Worm (Caenorhabditis elegans) whole organism, mixed stage, embryonic: ENCODE data around the gene Y51H7C.8.

Source experiments
- M03D4.4 ChIP-seq: sonication (generic microtip); optimal IDR thresholded peaks from 2 replicates; lab custom pipeline; 2017; ENCODE audit warnings: mild to moderate bottlenecking, missing genetic modification characterization, missing compliant biosample characterization
- bed-3 ChIP-seq: fragments of 200-800 bp; sonication (Bioruptor generic); optimal IDR thresholded peaks from 3 replicates; lab custom pipeline; 2018; ENCODE audit warnings: mild to moderate bottlenecking, missing genetic modification characterization, moderate library complexity, missing compliant biosample characterization
- blmp-1 ChIP-seq: fragments of 150-350 bp; optimal IDR thresholded peaks from 2 replicates; lab custom pipeline; 2014; ENCODE audit warnings: missing biosample characterization, missing genetic modification characterization
- ceh-39 ChIP-seq: fragments of 150-350 bp; optimal IDR thresholded peaks from 2 replicates; lab custom pipeline; 2014; ENCODE audit warnings: missing biosample characterization, missing genetic modification characterization
- ceh-83 ChIP-seq: fragments of 200-800 bp; sonication (Bioruptor generic); optimal IDR thresholded peaks from 2 replicates; lab custom pipeline; 2018; ENCODE audit warnings: mild to moderate bottlenecking, missing genetic modification characterization, missing compliant biosample characterization
- ces-1 ChIP-seq: fragments of 150-350 bp; optimal IDR thresholded peaks from 2 replicates; lab custom pipeline; 2014; ENCODE audit warnings: missing biosample characterization, missing genetic modification reagents, missing genetic modification characterization
- cnd-1 ChIP-seq: fragments of 200-800 bp; sonication (Bioruptor generic); optimal IDR thresholded peaks from 2 replicates; lab custom pipeline; 2018; ENCODE audit warnings: mild to moderate bottlenecking, missing genetic modification characterization, missing compliant biosample characterization
- drap-1 ChIP-seq: fragments of 200-800 bp; sonication (Bioruptor generic); optimal IDR thresholded peaks from 3 replicates; lab custom pipeline; 2018; ENCODE audit warnings: mild to moderate bottlenecking, missing genetic modification characterization, missing compliant biosample characterization
- elt-1 ChIP-seq: sonication (generic microtip); optimal IDR thresholded peaks from 2 replicates; lab custom pipeline; 2017; ENCODE audit warnings: missing genetic modification characterization, mild to moderate bottlenecking, missing compliant biosample characterization, antibody characterized with exemption, moderate library complexity, borderline replicate concordance; ENCODE audit not compliant: insufficient read depth
- elt-3 ChIP-seq: fragments of 150-350 bp; optimal IDR thresholded peaks from 2 replicates; lab custom pipeline; 2014; ENCODE audit warnings: missing biosample characterization, missing genetic modification characterization
- flh-1 ChIP-seq: fragments of 200-800 bp; sonication (Bioruptor generic); optimal IDR thresholded peaks from 2 replicates; lab custom pipeline; 2018; ENCODE audit warnings: mild to moderate bottlenecking, missing genetic modification characterization, moderate library complexity, missing compliant biosample characterization
- ham-2 ChIP-seq: fragments of 200-800 bp; sonication (Bioruptor generic); optimal IDR thresholded peaks from 2 replicates; lab custom pipeline; 2018; ENCODE audit warnings: mild to moderate bottlenecking, missing genetic modification characterization, missing compliant biosample characterization
- hlh-1 ChIP-seq: fragments of 150-350 bp; optimal IDR thresholded peaks from 2 replicates; lab custom pipeline; 2014; ENCODE audit warnings: missing biosample characterization, missing genetic modification reagents, missing genetic modification characterization
- lin-13 ChIP-seq: fragments of 150-350 bp; optimal IDR thresholded peaks from 2 replicates; lab custom pipeline; 2014; ENCODE audit warnings: missing biosample characterization, missing genetic modification characterization
- lsy-2 ChIP-seq: fragments of 150-350 bp; optimal IDR thresholded peaks from 2 replicates; lab custom pipeline; 2014; ENCODE audit warnings: missing biosample characterization, missing genetic modification characterization
- mep-1 ChIP-seq: fragments of 150-350 bp; optimal IDR thresholded peaks from 2 replicates; lab custom pipeline; 2017; ENCODE audit warnings: missing biosample characterization, missing genetic modification reagents, missing genetic modification characterization, inconsistent platforms
- mls-2 ChIP-seq: sonication (generic microtip); optimal IDR thresholded peaks from 2 replicates; lab custom pipeline; 2016; ENCODE audit warnings: mild to moderate bottlenecking, missing genetic modification characterization, moderate library complexity, missing compliant biosample characterization
- nhr-2 ChIP-seq: fragments of 150-350 bp; optimal IDR thresholded peaks from 2 replicates; lab custom pipeline; 2014; ENCODE audit warnings: missing biosample characterization, missing genetic modification characterization
- nhr-237 ChIP-seq: fragments of 150-350 bp; optimal IDR thresholded peaks from 2 replicates; lab custom pipeline; 2014; ENCODE audit warnings: missing biosample characterization, missing genetic modification characterization
- nhr-28 ChIP-seq: fragments of 150-350 bp; optimal IDR thresholded peaks from 2 replicates; lab custom pipeline; 2014; ENCODE audit warnings: missing biosample characterization, missing genetic modification characterization
- nhr-76 ChIP-seq: sonication (generic microtip); optimal IDR thresholded peaks from 2 replicates; lab custom pipeline; 2017; ENCODE audit warnings: missing biosample characterization, missing genetic modification characterization
- sem-2 ChIP-seq: fragments of 200-800 bp; sonication (Bioruptor generic); optimal IDR thresholded peaks from 2 replicates; lab custom pipeline; 2018; ENCODE audit warnings: mild to moderate bottlenecking, missing genetic modification characterization, missing compliant biosample characterization
- sptf-1 ChIP-seq: sonication (generic microtip); optimal IDR thresholded peaks from 2 replicates; lab custom pipeline; 2017; ENCODE audit warnings: mild to moderate bottlenecking, missing genetic modification characterization, moderate library complexity, missing compliant biosample characterization
- tbx-8 ChIP-seq: fragments of 200-800 bp; sonication (Bioruptor generic); optimal IDR thresholded peaks from 2 replicates; lab custom pipeline; 2018; ENCODE audit warnings: mild to moderate bottlenecking, missing genetic modification characterization, moderate library complexity, missing compliant biosample characterization
- unc-39 ChIP-seq: fragments of 150-350 bp; optimal IDR thresholded peaks from 2 replicates; lab custom pipeline; 2014; ENCODE audit warnings: missing biosample characterization, missing genetic modification characterization
- unc-62 ChIP-seq: fragments of 150-350 bp; optimal IDR thresholded peaks from 2 replicates; lab custom pipeline; 2014; ENCODE audit warnings: missing biosample characterization, missing genetic modification reagents, missing genetic modification characterization
- zip-8 ChIP-seq: fragments of 150-350 bp; optimal IDR thresholded peaks from 2 replicates; lab custom pipeline; 2014; ENCODE audit warnings: missing biosample characterization, missing genetic modification characterization
- ztf-11 ChIP-seq: fragments of 150-350 bp; optimal IDR thresholded peaks from 2 replicates; lab custom pipeline; 2014; ENCODE audit warnings: missing biosample characterization, missing genetic modification characterization

The Y51H7C.8 gene

ce11 chrII:1419994-1420393 lies 18.4 kb downstream of the Y51H7C.8 start:
- no peak for TF ChIP-seq mep-1 (tag; lab: Kevin White, UChicago)
- TF ChIP-seq ces-1 (GFP tag; lab: Kevin White, UChicago), result no peak
- no peak for TF ChIP-seq flh-1 (GFP tag; lab: Kevin White, UChicago)
- TF ChIP-seq elt-1 (tag; lab: Kevin White, UChicago), result no peak
- TF ChIP-seq, all 35 proteins: peak for 0

- TF ChIP-seq sem-2 (GFP tag; lab: Kevin White, UChicago) (no peak), unc-39 (tag; lab: Kevin White, UChicago) (no peak), mls-2 (tag; lab: Kevin White, UChicago) (no peak), lin-13 (tag; lab: Kevin White, UChicago) (no peak), zip-8 (tag; lab: Kevin White, UChicago) (no peak), hlh-1 (tag; lab: Kevin White, UChicago) (no peak), ham-2 (GFP tag; lab: Kevin White, UChicago) (no peak), mep-1 (tag; lab: Kevin White, UChicago) (no peak), ces-1 (GFP tag; lab: Kevin White, UChicago) (no peak), ceh-83 (GFP tag; lab: Kevin White, UChicago) (no peak), elt-3 (tag; lab: Kevin White, UChicago) (no peak), flh-1 (GFP tag; lab: Kevin White, UChicago) (no peak), ztf-11 (tag; lab: Kevin White, UChicago) (no peak), blmp-1 (tag; lab: Kevin White, UChicago) (no peak), nhr-2 (tag; lab: Kevin White, UChicago) (no peak), sptf-1 (tag; lab: Kevin White, UChicago) (no peak), drap-1 (GFP tag; lab: Kevin White, UChicago) (no peak), nhr-28 (tag; lab: Kevin White, UChicago) (no peak), unc-62 (GFP tag; lab: Kevin White, UChicago) (no peak)
Observed at ce11 chrII:1420806-1421463, 19.4 kb downstream of the Y51H7C.8 start.

ce11 chrII:1423660-1424059 lies 22.1 kb downstream of the Y51H7C.8 start, which contains the start of gene Y51H7C.10:
TSS of gene Y51H7C.10 (minus strand) at chrII:1423760.
- TF ChIP-seq lsy-2 (tag; lab: Kevin White, UChicago) (no peak), M03D4.4 (no peak), unc-62 (GFP tag; lab: Kevin White, UChicago) (no peak), tbx-8 (GFP tag; lab: Kevin White, UChicago) (no peak), hlh-1 (tag; lab: Kevin White, UChicago) (no peak), ces-1 (GFP tag; lab: Kevin White, UChicago) (no peak), drap-1 (GFP tag; lab: Kevin White, UChicago) (no peak), mls-2 (tag; lab: Kevin White, UChicago) (no peak), nhr-28 (tag; lab: Kevin White, UChicago) (no peak)
- TF ChIP-seq, all 35 proteins: peak for 0

DNA sequence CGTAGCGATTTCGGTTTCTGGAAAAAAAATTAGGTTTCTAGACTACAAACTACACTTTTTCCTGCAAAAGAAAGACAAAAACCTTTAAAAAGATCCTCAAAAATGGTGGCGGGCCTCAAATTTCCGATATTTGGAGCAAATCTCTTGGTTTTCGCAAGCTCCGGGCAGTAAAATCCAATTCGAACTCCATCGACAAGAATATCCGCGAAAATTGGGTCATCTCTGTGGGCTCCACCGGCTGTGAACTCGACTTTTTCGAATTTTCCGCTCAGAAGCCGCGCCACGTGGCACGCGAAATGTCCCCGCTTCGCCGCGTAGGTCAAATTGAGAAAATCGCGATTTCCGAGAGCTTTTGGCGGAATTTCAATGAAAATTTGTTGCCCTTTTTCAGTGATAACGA lies 35.1 kb downstream of the Y51H7C.8 start:
- TF ChIP-seq ceh-39 (tag; lab: Kevin White, UChicago) (no peak), flh-1 (GFP tag; lab: Kevin White, UChicago) (no peak), unc-39 (tag; lab: Kevin White, UChicago) (no peak), ces-1 (GFP tag; lab: Kevin White, UChicago) (no peak), elt-3 (tag; lab: Kevin White, UChicago) (no peak), sptf-1 (tag; lab: Kevin White, UChicago) (no peak), nhr-237 (no peak), elt-1 (tag; lab: Kevin White, UChicago) (no peak), lsy-2 (tag; lab: Kevin White, UChicago) (no peak), zip-8 (tag; lab: Kevin White, UChicago) (no peak), ceh-83 (GFP tag; lab: Kevin White, UChicago) (no peak), tbx-8 (GFP tag; lab: Kevin White, UChicago) (no peak), nhr-2 (tag; lab: Kevin White, UChicago) (no peak), nhr-76 (no peak), cnd-1 (no peak), sem-2 (GFP tag; lab: Kevin White, UChicago) (no peak), bed-3 (GFP tag; lab: Kevin White, UChicago) (no peak)
